Worm (Caenorhabditis elegans): ENCODE results near the gene cls-2.

cls-2 gene

ce11 chrIII:9075539-9075938 is 20.7 kb downstream of the cls-2 start, which contains the start of gene F02A9.7:
F02A9.7 (minus strand) TSS chrIII:9075639.
- TF ChIP-seq ceh-8 (GFP tag; optimal IDR thresholded peaks at IDR 0.05): no peak
- no peak for TF ChIP-seq fkh-8 (tag; optimal IDR thresholded peaks at IDR 0.05)
- TF ChIP-seq ets-5 (GFP tag; IDR thresholded peaks at IDR 0.05): no peak
- TF ChIP-seq lir-3 (tag; optimal IDR thresholded peaks at IDR 0.05; ENCODE audit: poor library complexity): no peak
- no peak for TF ChIP-seq unc-62 (GFP tag; optimal IDR thresholded peaks at IDR 0.05)
- TF ChIP-seq skn-1 (tag; optimal IDR thresholded peaks at IDR 0.05): no peak
- TF ChIP-seq lin-39 (tag; optimal IDR thresholded peaks at IDR 0.05): no peak
- no peak for TF ChIP-seq swsn-7 (tag; optimal IDR thresholded peaks at IDR 0.05)
- TF ChIP-seq tlp-1 (tag; optimal IDR thresholded peaks at IDR 0.05): no peak
- TF ChIP-seq unc-130 (tag; optimal IDR thresholded peaks at IDR 0.05): no peak
- no peak for TF ChIP-seq lin-15B (tag; optimal IDR thresholded peaks at IDR 0.05)
- TF ChIP-seq nhr-90 (tag; optimal IDR thresholded peaks at IDR 0.05; ENCODE audit: poor library complexity): no peak
- TF ChIP-seq nhr-20 (tag; optimal IDR thresholded peaks at IDR 0.05): no peak

ce11 chrIII:9077708-9078107 is 22.9 kb downstream of the cls-2 start, which contains the start of gene F02A9.1:
F02A9.1 (minus strand) TSS chrIII:9077808.
- TF ChIP-seq lin-39 (tag; optimal IDR thresholded peaks at IDR 0.05) (no peak), alr-1 (tag; optimal IDR thresholded peaks at IDR 0.05; ENCODE audit: borderline replicate concordance) (no peak), vab-15 (tag; optimal IDR thresholded peaks at IDR 0.05) (no peak), efl-3 (GFP tag; optimal IDR thresholded peaks at IDR 0.05) (no peak)

DNA sequence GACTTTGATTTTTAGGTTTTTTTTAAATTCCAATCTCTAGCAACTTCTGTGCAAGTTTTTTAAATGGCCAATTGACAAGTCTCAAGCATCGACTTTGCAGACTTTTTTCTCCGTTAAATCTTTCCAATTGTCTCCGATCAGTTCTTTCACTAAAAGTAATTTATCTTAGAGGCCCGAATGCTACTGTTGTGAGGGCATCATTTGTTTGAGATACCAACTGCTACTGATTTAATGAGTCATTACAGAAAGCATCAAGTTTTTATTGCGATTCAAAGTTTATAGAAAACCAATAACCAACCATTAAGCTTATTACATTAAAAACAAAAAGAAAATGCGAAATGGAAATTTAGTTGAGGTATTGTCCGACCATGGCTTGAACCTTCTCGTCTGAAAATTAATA is 25.3 kb downstream of the cls-2 start:
- peak; percentile 1 for TF ChIP-seq dsc-1 (tag; optimal IDR thresholded peaks at IDR 0.05)
- TF ChIP-seq swsn-7 (tag; optimal IDR thresholded peaks at IDR 0.05): peak; percentile 1
- peak; percentile 54 for TF ChIP-seq rnt-1 (tag; optimal IDR thresholded peaks at IDR 0.05)
- TF ChIP-seq ama-1 (optimal IDR thresholded peaks at IDR 0.05): peak; percentile 46
- TF ChIP-seq nhr-71 (tag; optimal IDR thresholded peaks at IDR 0.05): peak; percentile 19
- no peak for TF ChIP-seq tbx-2 (tag; optimal IDR thresholded peaks at IDR 0.05)
- peak; percentile 3 for TF ChIP-seq lin-14 (GFP tag; optimal IDR thresholded peaks at IDR 0.05)
- peak; percentile 3 to 39 for TF ChIP-seq lsy-2 (tag; optimal IDR thresholded peaks at IDR 0.05)
- TF ChIP-seq grh-1 (GFP tag; IDR thresholded peaks at IDR 0.05): no peak
- TF ChIP-seq snu-23 (GFP tag; optimal IDR thresholded peaks at IDR 0.05): peak; percentile 11

DNA sequence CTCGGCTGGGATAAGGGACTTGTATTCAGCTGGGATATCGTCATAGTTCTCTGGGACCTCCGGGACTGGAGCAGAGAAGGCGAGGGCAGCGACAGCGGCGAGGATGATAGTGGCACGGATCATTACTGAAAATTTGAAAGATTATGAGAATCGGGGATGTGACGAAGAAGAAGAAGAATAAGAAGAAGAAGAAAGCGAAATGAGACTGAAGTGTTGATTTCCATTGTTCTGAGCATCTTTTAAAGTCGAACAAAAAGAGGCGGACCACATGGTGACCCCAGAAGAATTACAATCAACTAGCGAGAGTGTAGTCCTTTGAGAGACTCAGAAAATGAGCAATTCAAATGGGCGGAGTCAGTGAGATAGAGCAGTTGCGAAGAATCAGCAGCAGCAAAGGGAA is 26.2 kb downstream of the cls-2 start, which contains the start of gene far-1:
Gene far-1 (minus strand): TSS at position 125 of the 400 bp plus-strand sequence.
- TF ChIP-seq sup-37 (GFP tag; optimal IDR thresholded peaks at IDR 0.05) (no peak), sptf-1 (tag; optimal IDR thresholded peaks at IDR 0.05) (no peak), fkh-10 (GFP tag; optimal IDR thresholded peaks at IDR 0.05) (no peak), rnt-1 (tag; optimal IDR thresholded peaks at IDR 0.05) (peak; percentile 49), alr-1 (tag; optimal IDR thresholded peaks at IDR 0.05; ENCODE audit: borderline replicate concordance) (no peak), nhr-19 (GFP tag; conservative IDR thresholded peaks at IDR 0.05) (peak; percentile 22), mef-2 (tag; optimal IDR thresholded peaks at IDR 0.05) (no peak), hpl-2 (GFP tag; optimal IDR thresholded peaks at IDR 0.05) (no peak), fos-1 (tag; optimal IDR thresholded peaks at IDR 0.05) (no peak), lsy-2 (tag; optimal IDR thresholded peaks at IDR 0.05) (peak; percentile 12 to 30), unc-86 (tag; optimal IDR thresholded peaks at IDR 0.05) (no peak), tlp-1 (tag; optimal IDR thresholded peaks at IDR 0.05) (no peak), swsn-7 (tag; optimal IDR thresholded peaks at IDR 0.05) (peak; percentile 13), xbp-1 (tag; optimal IDR thresholded peaks at IDR 0.05) (no peak), nhr-71 (tag; optimal IDR thresholded peaks at IDR 0.05) (peak; percentile 60), ceh-82 (tag; optimal IDR thresholded peaks at IDR 0.05) (no peak), tbx-2 (tag; optimal IDR thresholded peaks at IDR 0.05) (no peak), nhr-11 (tag; optimal IDR thresholded peaks at IDR 0.05) (peak; percentile 10), ceh-90 (tag; optimal IDR thresholded peaks at IDR 0.05) (no peak), efl-3 (GFP tag; optimal IDR thresholded peaks at IDR 0.05) (no peak), fkh-4 (tag; optimal IDR thresholded peaks at IDR 0.05; ENCODE audit: borderline replicate concordance) (peak; percentile 48), blmp-1 (tag; optimal IDR thresholded peaks at IDR 0.05) (no peak), ztf-11 (tag; optimal IDR thresholded peaks at IDR 0.05) (no peak), lir-3 (tag; optimal IDR thresholded peaks at IDR 0.05; ENCODE audit: poor library complexity) (peak; percentile 14), dsc-1 (tag; optimal IDR thresholded peaks at IDR 0.05) (peak; percentile 72), ama-1 (optimal IDR thresholded peaks at IDR 0.05) (peak; percentile 49), nhr-20 (tag; optimal IDR thresholded peaks at IDR 0.05) (peak; percentile 38), lin-14 (GFP tag; optimal IDR thresholded peaks at IDR 0.05) (peak; percentile 28), aly-2 (tag; optimal IDR thresholded peaks at IDR 0.05) (no peak), efl-1 (optimal IDR thresholded peaks at IDR 0.05) (no peak), efl-1 (GFP tag; optimal IDR thresholded peaks at IDR 0.05 in 1 of 2) (no peak), ets-5 (GFP tag; IDR thresholded peaks at IDR 0.05) (no peak), snu-23 (GFP tag; optimal IDR thresholded peaks at IDR 0.05) (peak; percentile 39)

Measured in whole organism, L1 larva.